Worm (Caenorhabditis elegans) whole organism, L1 larva: Measurements from ENCODE around the gene ptr-8.
"Not testable (repeated sequence)": the region's sequence is repeated elsewhere in the genome, so short reads cannot be mapped to it uniquely, and the experiment has no call there.

ENCODE experiments used
- nhr-76 ChIP-seq: sonication (generic microtip); optimal IDR thresholded peaks from 2 replicates; lab custom pipeline; 2017; ENCODE audit warnings: missing biosample characterization, missing genetic modification characterization
- skn-1 ChIP-seq: fragments of 150-350 bp; optimal IDR thresholded peaks from 2 replicates; lab custom pipeline; 2014; ENCODE audit warnings: missing biosample characterization, missing genetic modification characterization

DNA sequence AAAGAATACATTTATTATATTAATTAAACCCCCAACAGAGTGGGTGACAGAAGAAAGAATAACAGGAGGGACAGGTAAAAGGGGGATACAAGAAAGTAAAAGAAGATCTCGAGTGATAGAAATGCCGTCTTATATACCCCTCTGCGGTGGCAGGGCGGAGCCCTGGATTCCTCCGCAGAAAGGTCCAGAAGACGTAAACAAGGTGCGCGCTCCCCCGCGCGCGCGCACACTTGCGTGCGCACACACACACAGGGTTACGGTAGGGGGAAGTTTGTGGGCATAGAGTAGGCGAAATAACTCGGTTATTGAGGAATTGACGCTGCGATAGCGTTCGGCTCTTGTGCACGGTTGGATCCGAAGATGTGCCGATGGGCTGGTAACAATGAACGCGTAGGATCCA, 52.8 kb downstream of the ptr-8 start, which contains the start of gene R03D7.15:
- not testable (repeated sequence) for TF ChIP-seq skn-1, nhr-76 (tag; lab: Kevin White, UChicago)
